Worm (Caenorhabditis elegans): Measurements from ENCODE around the gene ptc-1.
A peak's percentile ranks its signal among the peaks of the same experiment; 100 is the strongest.

The ptc-1 gene

DNA sequence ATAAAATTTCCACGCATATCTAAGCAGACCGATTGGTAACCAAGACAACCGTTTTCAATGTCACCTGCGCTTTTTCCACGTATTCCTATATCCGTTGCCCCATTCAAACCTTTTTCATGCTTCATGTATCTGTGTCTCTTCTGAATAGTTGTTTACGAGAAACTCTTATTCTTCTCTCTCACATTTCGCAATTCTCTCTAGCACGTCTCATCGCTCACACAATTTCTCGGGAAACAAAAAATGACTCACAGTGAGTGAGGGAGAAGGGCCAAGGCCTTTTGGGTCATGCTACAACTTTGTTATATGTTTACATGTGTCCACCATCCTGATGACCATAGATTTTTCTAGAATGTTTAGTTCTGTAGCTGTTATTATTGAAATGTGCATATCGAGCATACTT lies 5.7 kb upstream of the ptc-1 start:
- TF ChIP-seq ceh-48 (tag; optimal IDR thresholded peaks at IDR 0.05) (no peak), rnt-1 (tag; optimal IDR thresholded peaks at IDR 0.05) (no peak), sox-4 (tag; optimal IDR thresholded peaks at IDR 0.05) (no peak), hlh-15 (tag; optimal IDR thresholded peaks at IDR 0.05) (no peak), hlh-8 (tag; optimal IDR thresholded peaks at IDR 0.05) (no peak), unc-55 (GFP tag; optimal IDR thresholded peaks at IDR 0.05) (peak; percentile 19), unc-42 (tag; optimal IDR thresholded peaks at IDR 0.05) (peak; percentile 16), hlh-30 (tag; optimal IDR thresholded peaks at IDR 0.05; ENCODE audit: insufficient read depth) (no peak), C08G9.2 (tag; optimal IDR thresholded peaks at IDR 0.05) (no peak)

DNA sequence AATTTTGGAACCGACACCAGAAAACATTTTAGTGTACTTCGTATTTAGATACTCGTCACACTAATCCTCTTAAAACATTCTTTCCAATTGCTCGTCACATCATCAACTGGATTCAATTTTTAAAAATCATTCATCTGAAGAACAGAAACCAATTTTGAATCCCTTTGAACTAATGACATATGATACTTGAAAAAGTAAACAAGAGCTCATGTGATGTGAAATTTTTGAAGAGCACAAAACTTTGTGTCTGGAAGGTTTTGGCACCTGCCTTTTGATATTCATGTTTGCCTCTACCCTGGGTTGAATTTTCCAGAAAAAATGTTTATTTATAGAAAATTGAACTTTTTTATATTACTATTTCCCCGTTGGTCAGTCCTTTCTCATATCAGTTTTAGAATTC lies 4.3 kb upstream of the ptc-1 start:
- TF ChIP-seq ceh-19 (GFP tag; optimal IDR thresholded peaks at IDR 0.05) (no peak), lim-6 (tag; optimal IDR thresholded peaks at IDR 0.05) (no peak), ceh-34 (tag; optimal IDR thresholded peaks at IDR 0.05) (no peak), sox-4 (tag; optimal IDR thresholded peaks at IDR 0.05) (no peak), hlh-15 (tag; optimal IDR thresholded peaks at IDR 0.05) (no peak), ceh-14 (tag; optimal IDR thresholded peaks at IDR 0.05) (no peak), pat-9 (tag; optimal IDR thresholded peaks at IDR 0.05) (no peak), madf-2 (tag; optimal IDR thresholded peaks at IDR 0.05) (no peak), dmd-4 (tag; optimal IDR thresholded peaks at IDR 0.05; ENCODE audit: borderline replicate concordance) (no peak), syd-9 (tag; optimal IDR thresholded peaks at IDR 0.05) (no peak), fkh-10 (GFP tag; optimal IDR thresholded peaks at IDR 0.05) (no peak), tbx-7 (tag; optimal IDR thresholded peaks at IDR 0.05) (no peak), eyg-1 (tag; optimal IDR thresholded peaks at IDR 0.05) (no peak), odd-2 (tag; optimal IDR thresholded peaks at IDR 0.05) (no peak), K02D7.2 (tag; optimal IDR thresholded peaks at IDR 0.05) (no peak), hlh-6 (tag; optimal IDR thresholded peaks at IDR 0.05) (no peak), unc-55 (GFP tag; optimal IDR thresholded peaks at IDR 0.05) (no peak), ceh-18 (tag; optimal IDR thresholded peaks at IDR 0.05) (no peak), nfya-1 (tag; optimal IDR thresholded peaks at IDR 0.05) (no peak), zip-5 (tag; optimal IDR thresholded peaks at IDR 0.05) (no peak)

DNA sequence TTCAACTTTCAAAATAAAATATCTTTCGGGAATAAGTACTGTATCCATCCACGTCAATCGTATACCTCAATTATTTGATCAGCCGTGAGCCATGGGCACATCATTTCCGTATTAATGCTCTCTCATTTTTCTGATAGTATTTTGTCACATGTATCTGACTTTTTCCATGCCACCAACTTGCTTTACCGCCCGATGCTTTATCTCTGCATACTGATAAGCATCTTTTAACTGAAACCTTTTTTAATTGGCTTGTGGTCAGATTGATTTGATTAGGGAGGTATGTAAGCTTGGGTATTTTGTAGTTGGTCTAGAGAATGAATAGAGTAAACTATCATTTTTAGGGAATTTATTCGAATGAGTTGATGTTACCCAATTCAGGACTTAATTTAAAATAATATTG lies 3.7 kb upstream of the ptc-1 start:
- TF ChIP-seq ama-1 (optimal IDR thresholded peaks at IDR 0.05) (no peak), tbx-2 (tag; optimal IDR thresholded peaks at IDR 0.05) (no peak), ets-4 (tag; optimal IDR thresholded peaks at IDR 0.05) (no peak), fax-1 (tag; optimal IDR thresholded peaks at IDR 0.05) (no peak), zip-5 (tag; optimal IDR thresholded peaks at IDR 0.05) (no peak), rnt-1 (tag; optimal IDR thresholded peaks at IDR 0.05) (no peak), hlh-6 (tag; optimal IDR thresholded peaks at IDR 0.05) (no peak), hlh-13 (GFP tag; optimal IDR thresholded peaks at IDR 0.05) (no peak), hlh-8 (tag; optimal IDR thresholded peaks at IDR 0.05) (no peak), pax-1 (tag; optimal IDR thresholded peaks at IDR 0.05) (no peak), che-1 (tag; optimal IDR thresholded peaks at IDR 0.05) (no peak), ceh-34 (tag; optimal IDR thresholded peaks at IDR 0.05) (no peak), elt-4 (tag; optimal IDR thresholded peaks at IDR 0.05) (no peak), sox-4 (tag; optimal IDR thresholded peaks at IDR 0.05) (no peak), fkh-6 (tag; optimal IDR thresholded peaks at IDR 0.05) (no peak), syd-9 (tag; optimal IDR thresholded peaks at IDR 0.05) (no peak)

DNA sequence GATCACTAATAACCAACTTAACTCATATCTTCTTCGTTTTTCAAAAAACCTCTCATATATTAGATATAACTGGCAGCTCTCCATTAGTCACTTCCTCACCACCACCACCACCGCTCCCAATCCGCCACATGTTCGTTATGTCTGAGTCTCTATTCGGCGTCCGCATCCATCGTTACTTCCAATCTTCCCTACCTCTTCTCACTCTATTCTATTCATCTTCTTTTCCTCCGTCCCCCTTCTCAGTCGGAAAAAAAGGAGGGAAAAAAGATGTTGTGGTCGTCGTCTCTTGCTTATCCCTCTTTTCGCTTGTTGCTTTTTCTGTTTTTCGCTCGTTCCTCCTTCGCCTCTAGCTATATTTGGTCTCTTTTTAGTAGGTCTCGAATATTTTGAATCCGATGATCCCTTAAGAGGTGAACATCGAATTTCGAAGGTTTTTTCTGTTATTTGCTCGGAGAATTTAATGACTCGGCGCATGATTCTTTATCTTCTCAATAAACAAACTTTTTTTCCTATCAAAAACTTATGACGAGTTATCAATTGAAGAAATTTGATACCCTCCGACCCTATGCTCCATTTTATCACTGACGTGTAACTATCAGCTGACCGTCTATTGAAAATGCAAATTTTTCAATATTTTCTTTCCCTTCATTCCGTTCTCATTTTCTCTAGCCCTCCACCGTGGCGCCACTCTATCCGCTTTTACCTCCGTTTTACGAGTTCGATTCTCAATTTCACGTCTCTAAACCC lies 980 bp upstream of the ptc-1 start:
- TF ChIP-seq ceh-18 (tag; optimal IDR thresholded peaks at IDR 0.05), result peak; percentile 38
- peak; percentile 42 for TF ChIP-seq unc-42 (tag; optimal IDR thresholded peaks at IDR 0.05)
- peak; percentile 1 for TF ChIP-seq ceh-14 (tag; optimal IDR thresholded peaks at IDR 0.05)
- peak; percentile 21 for TF ChIP-seq nfya-1 (tag; optimal IDR thresholded peaks at IDR 0.05)
- TF ChIP-seq gmeb-2 (tag; optimal IDR thresholded peaks at IDR 0.05), result no peak
- peak; percentile 50 for TF ChIP-seq elt-2 (tag; optimal IDR thresholded peaks at IDR 0.05)
- TF ChIP-seq rnt-1 (tag; optimal IDR thresholded peaks at IDR 0.05), result peak; percentile 17
- TF ChIP-seq tbx-2 (tag; optimal IDR thresholded peaks at IDR 0.05), result peak; percentile 47
- TF ChIP-seq C08G9.2 (tag; optimal IDR thresholded peaks at IDR 0.05), result peak; percentile 23
- no peak for TF ChIP-seq pqm-1 (tag; optimal IDR thresholded peaks at IDR 0.05)
- no peak for TF ChIP-seq nhr-11 (tag; optimal IDR thresholded peaks at IDR 0.05)
- no peak for TF ChIP-seq ttx-3 (tag; optimal IDR thresholded peaks at IDR 0.05)
- no peak for TF ChIP-seq hlh-13 (GFP tag; optimal IDR thresholded peaks at IDR 0.05)
- peak; percentile 55 for TF ChIP-seq pros-1 (tag; optimal IDR thresholded peaks at IDR 0.05)
- TF ChIP-seq madf-2 (tag; optimal IDR thresholded peaks at IDR 0.05), result no peak
- TF ChIP-seq nhr-232 (tag; optimal IDR thresholded peaks at IDR 0.05), result no peak
- TF ChIP-seq ceh-9 (tag; optimal IDR thresholded peaks at IDR 0.05), result no peak
- TF ChIP-seq fkh-10 (GFP tag; optimal IDR thresholded peaks at IDR 0.05), result no peak
- TF ChIP-seq ref-2 (tag; optimal IDR thresholded peaks at IDR 0.05), result no peak
- no peak for TF ChIP-seq sdc-2 (tag; optimal IDR thresholded peaks at IDR 0.05)
- TF ChIP-seq K02D7.2 (tag; optimal IDR thresholded peaks at IDR 0.05), result no peak
- TF ChIP-seq ceh-31 (tag; optimal IDR thresholded peaks at IDR 0.05), result peak; percentile 57
